Fruit fly (Drosophila melanogaster) whole organism, adult: ENCODE results near the gene CG14676.

ENCODE experiments used
- CG12768 ChIP-seq: fragments of 200-800 bp; sonication (Bioruptor generic); optimal IDR thresholded peaks from 2 replicates; lab custom pipeline; 2017; ENCODE audit warnings: missing biosample characterization, missing genetic modification characterization, mild to moderate bottlenecking, moderate library complexity, missing genetic modification reagents
- CG1620 ChIP-seq: fragments of 200-800 bp; sonication (Bioruptor generic); optimal IDR thresholded peaks from 2 replicates; lab custom pipeline; 2016; ENCODE audit warnings: missing biosample characterization, missing genetic modification characterization
- Mnt ChIP-seq: fragments of 200-800 bp; sonication (Bioruptor generic); optimal IDR thresholded peaks from 2 replicates; lab custom pipeline; 2016; ENCODE audit warnings: missing biosample characterization, mild to moderate bottlenecking, missing genetic modification characterization
- bab1 ChIP-seq: fragments of 200-800 bp; sonication (Bioruptor generic); optimal IDR thresholded peaks from 3 replicates; lab custom pipeline; 2019; ENCODE audit warnings: missing biosample characterization, mild to moderate bottlenecking, missing genetic modification characterization, moderate library complexity
- cic ChIP-seq: fragments of 200-800 bp; sonication (Bioruptor generic); optimal IDR thresholded peaks from 2 replicates; lab custom pipeline; 2017; ENCODE audit warnings: missing biosample characterization, mild to moderate bottlenecking, missing genetic modification characterization, moderate library complexity
- kay ChIP-seq: fragments of 200-800 bp; sonication (Bioruptor generic); peaks from one replicate; lab custom pipeline; 2016; ENCODE audit warnings: missing biosample characterization, missing genetic modification characterization, borderline replicate concordance

DNA sequence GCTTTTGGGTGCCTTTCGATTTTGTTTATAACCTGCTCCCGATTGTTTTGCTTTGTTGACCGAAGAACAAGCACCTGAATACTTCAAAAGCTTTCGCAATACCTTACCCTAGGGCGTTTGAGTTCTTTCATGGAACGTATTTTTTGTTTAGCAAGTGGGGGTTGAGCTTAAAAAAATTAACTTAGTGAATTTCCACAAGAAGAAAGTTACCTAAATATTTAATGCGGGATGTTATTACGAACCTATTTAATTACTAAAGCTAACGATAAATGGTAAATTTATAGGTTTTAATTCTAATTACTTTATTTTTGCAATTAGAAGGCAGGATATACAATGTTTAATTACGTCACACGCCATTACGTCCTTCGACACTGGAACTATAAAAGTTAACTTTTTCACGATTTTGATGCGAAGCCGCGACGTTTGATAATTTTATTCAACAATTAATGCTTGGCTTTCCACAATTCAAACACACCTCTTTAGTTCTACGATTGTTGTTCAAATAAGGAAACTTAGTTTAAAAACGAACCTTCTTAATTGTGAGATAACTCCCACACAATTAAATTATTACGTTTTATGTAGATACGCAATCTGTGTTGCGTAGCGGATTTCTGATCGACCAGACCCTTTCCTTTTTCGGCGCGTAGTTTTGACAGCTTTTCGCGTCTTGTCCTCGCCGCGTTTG, 14.3 kb downstream of the CG14676 start:
- TF ChIP-seq CG1620 (no peak), kay (GFP tag; lab: Kevin White, UChicago) (peak; percentile 58), CG12768 (GFP tag; lab: Kevin White, UChicago) (no peak), cic (GFP tag; lab: Kevin White, UChicago) (no peak), Mnt (GFP tag; lab: Kevin White, UChicago) (no peak), bab1 (GFP tag; lab: Kevin White, UChicago) (peak; percentile 3)
